Worm (Caenorhabditis elegans) whole organism, late embryonic: ENCODE measurements around the gene C33E10.10.

Source experiments
- T23F11.4 ChIP-seq: fragments of 200-800 bp; sonication (Bioruptor generic); optimal IDR thresholded peaks from 2 replicates; lab custom pipeline; 2018; ENCODE audit warnings: mild to moderate bottlenecking, missing genetic modification characterization, missing compliant biosample characterization
- ceh-24 ChIP-seq: sonication (generic microtip); optimal IDR thresholded peaks from 2 replicates; lab custom pipeline; 2016; ENCODE audit warnings: mild to moderate bottlenecking, missing genetic modification characterization, missing compliant biosample characterization
- ceh-30 ChIP-seq: fragments of 150-350 bp; optimal IDR thresholded peaks from 2 replicates; lab custom pipeline; 2014; ENCODE audit warnings: missing biosample characterization, missing genetic modification characterization
- ceh-31 ChIP-seq: sonication (generic microtip); optimal IDR thresholded peaks from 2 replicates; lab custom pipeline; 2016; ENCODE audit warnings: missing genetic modification characterization, missing compliant biosample characterization
- ceh-34 ChIP-seq: sonication (generic microtip); optimal IDR thresholded peaks from 2 replicates; lab custom pipeline; 2016; ENCODE audit warnings: mild to moderate bottlenecking, missing genetic modification characterization, missing compliant biosample characterization
- ceh-45 ChIP-seq: fragments of 200-800 bp; sonication (Bioruptor generic); IDR thresholded peaks from 2 replicates; pipeline ENCODE4 v1.3.6; 2022; ENCODE audit warnings: missing genetic modification reagents, missing genetic modification characterization, missing compliant biosample characterization
- ceh-9 ChIP-seq: sonication (generic microtip); optimal IDR thresholded peaks from 2 replicates; lab custom pipeline; 2016; ENCODE audit warnings: mild to moderate bottlenecking, missing genetic modification characterization, inconsistent platforms, missing compliant biosample characterization
- elt-2 ChIP-seq: sonication (generic microtip); optimal IDR thresholded peaks from 2 replicates; lab custom pipeline; 2016; ENCODE audit warnings: missing genetic modification reagents, missing genetic modification characterization, missing compliant biosample characterization
- elt-4 ChIP-seq: sonication (generic microtip); optimal IDR thresholded peaks from 2 replicates; lab custom pipeline; 2016; ENCODE audit warnings: missing genetic modification characterization, missing compliant biosample characterization
- eyg-1 ChIP-seq: sonication (generic microtip); optimal IDR thresholded peaks from 2 replicates; lab custom pipeline; 2016; ENCODE audit warnings: missing genotype, missing genetic modification characterization, missing compliant biosample characterization
- hlh-8 ChIP-seq: sonication (generic microtip); optimal IDR thresholded peaks from 2 replicates; lab custom pipeline; 2016; ENCODE audit warnings: missing genotype, missing genetic modification characterization, missing compliant biosample characterization
- lim-6 ChIP-seq: sonication (generic microtip); optimal IDR thresholded peaks from 2 replicates; lab custom pipeline; 2016; ENCODE audit warnings: missing genetic modification characterization, missing compliant biosample characterization
- lin-11 ChIP-seq: fragments of 200-800 bp; sonication (Bioruptor generic); optimal IDR thresholded peaks from 2 replicates; lab custom pipeline; 2018; ENCODE audit warnings: mild to moderate bottlenecking, missing genetic modification characterization, missing compliant biosample characterization
- madf-2 ChIP-seq: sonication (generic microtip); optimal IDR thresholded peaks from 2 replicates; lab custom pipeline; 2017; ENCODE audit warnings: missing genetic modification characterization, missing compliant biosample characterization
- mec-3 ChIP-seq: sonication (generic microtip); optimal IDR thresholded peaks from 2 replicates; lab custom pipeline; 2016; ENCODE audit warnings: borderline replicate concordance, missing genetic modification characterization, missing compliant biosample characterization
- npax-4 ChIP-seq: sonication (generic microtip); optimal IDR thresholded peaks from 2 replicates; lab custom pipeline; 2016; ENCODE audit warnings: missing genetic modification characterization, missing compliant biosample characterization
- odd-2 ChIP-seq: sonication (generic microtip); optimal IDR thresholded peaks from 2 replicates; lab custom pipeline; 2017; ENCODE audit warnings: antibody characterized with exemption, mild to moderate bottlenecking, missing genetic modification characterization, missing compliant biosample characterization
- pat-9 ChIP-seq: fragments of 200-800 bp; sonication (Bioruptor generic); optimal IDR thresholded peaks from 2 replicates; lab custom pipeline; 2018; ENCODE audit warnings: mild to moderate bottlenecking, missing genetic modification characterization, moderate library complexity, missing compliant biosample characterization
- pha-2 ChIP-seq: sonication (generic microtip); optimal IDR thresholded peaks from 2 replicates; lab custom pipeline; 2017; ENCODE audit warnings: mild to moderate bottlenecking, missing genetic modification characterization, missing compliant biosample characterization
- pha-4 ChIP-seq: fragments of 150-350 bp; optimal IDR thresholded peaks from 2 replicates; lab custom pipeline; 2018; ENCODE audit warnings: missing biosample characterization, missing genetic modification reagents, missing genetic modification characterization
- pqm-1 ChIP-seq: sonication (generic microtip); optimal IDR thresholded peaks from 2 replicates; lab custom pipeline; 2016; ENCODE audit warnings: missing genetic modification characterization, missing compliant biosample characterization
- sox-2 ChIP-seq: fragments of 200-800 bp; sonication (Bioruptor generic); IDR thresholded peaks from 2 replicates; pipeline ENCODE4 v1.3.6; 2022; ENCODE audit warnings: missing genetic modification reagents, missing genetic modification characterization, missing compliant biosample characterization
- sox-4 ChIP-seq: sonication (generic microtip); optimal IDR thresholded peaks from 2 replicates; lab custom pipeline; 2017; ENCODE audit warnings: mild to moderate bottlenecking, missing genetic modification characterization, inconsistent platforms, missing compliant biosample characterization
- tbx-2 ChIP-seq: sonication (generic microtip); optimal IDR thresholded peaks from 2 replicates; lab custom pipeline; 2016; ENCODE audit warnings: missing genetic modification characterization, missing compliant biosample characterization
- ttx-3 ChIP-seq: sonication (generic microtip); optimal IDR thresholded peaks from 2 replicates; lab custom pipeline; 2016; ENCODE audit warnings: missing genetic modification reagents, missing genetic modification characterization, missing compliant biosample characterization
- unc-42 ChIP-seq: sonication (generic microtip); optimal IDR thresholded peaks from 2 replicates; lab custom pipeline; 2016; ENCODE audit warnings: missing genotype, missing genetic modification characterization, missing compliant biosample characterization
- zip-5 ChIP-seq: sonication (generic microtip); optimal IDR thresholded peaks from 2 replicates; lab custom pipeline; 2016; ENCODE audit warnings: missing genetic modification characterization, missing compliant biosample characterization

The C33E10.10 gene

ce11 chrX:17294019-17294418, 7.8 kb downstream of the C33E10.10 start:
- TF ChIP-seq odd-2 (no peak), T23F11.4 (no peak), elt-4 (tag; lab: Kevin White, UChicago) (no peak), zip-5 (no peak), unc-42 (tag; lab: Kevin White, UChicago) (no peak), sox-2 (GFP tag; lab: Robert Waterston, UW) (no peak), ceh-34 (tag; lab: Kevin White, UChicago) (no peak), hlh-8 (no peak), tbx-2 (no peak)

- TF ChIP-seq ceh-9 (tag; lab: Kevin White, UChicago): no peak
- no peak for TF ChIP-seq lin-11
- no peak for TF ChIP-seq odd-2
- TF ChIP-seq ceh-31: no peak
- TF ChIP-seq npax-4: no peak
- TF ChIP-seq lim-6 (tag; lab: Kevin White, UChicago): no peak
- TF ChIP-seq sox-4 (tag; lab: Kevin White, UChicago): no peak
- no peak for TF ChIP-seq madf-2 (tag; lab: Kevin White, UChicago)
- TF ChIP-seq ttx-3: no peak
- TF ChIP-seq mec-3 (tag; lab: Kevin White, UChicago): no peak
- no peak for TF ChIP-seq pat-9 (tag; lab: Kevin White, UChicago)
- no peak for TF ChIP-seq ceh-30
- no peak for TF ChIP-seq pha-2 (tag; lab: Kevin White, UChicago)
- no peak for TF ChIP-seq eyg-1 (tag; lab: Kevin White, UChicago)
- no peak for TF ChIP-seq hlh-8
- TF ChIP-seq ceh-45 (GFP tag; lab: Robert Waterston, UW): no peak
- no peak for TF ChIP-seq ceh-24 (tag; lab: Kevin White, UChicago)
- TF ChIP-seq pha-4: no peak
These were observed 13.4 kb downstream of the C33E10.10 start for ce11 chrX:17288378-17288777.

DNA sequence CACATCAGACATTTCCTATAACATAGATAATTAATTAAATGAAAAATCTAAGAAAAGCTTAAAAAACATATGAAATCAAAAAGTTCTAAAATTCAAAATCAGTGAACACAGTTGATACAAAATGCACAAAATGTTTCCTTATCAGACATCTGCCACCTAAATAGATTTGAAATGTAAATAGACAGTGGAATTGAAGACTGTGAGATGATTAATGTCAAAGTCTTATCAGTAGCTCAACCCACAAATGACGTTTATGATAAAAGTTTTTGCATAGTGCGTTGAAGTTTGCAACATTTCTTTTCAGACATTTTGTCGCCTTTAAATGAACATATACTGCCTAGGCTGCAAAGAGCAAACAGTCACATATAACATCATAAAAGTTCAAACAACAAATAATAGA, 45.0 kb downstream of the C33E10.10 start, which contains the start of gene Y40C7B.4:
Gene Y40C7B.4, minus strand, starts transcription at position 19 of the 400 bp plus-strand sequence.
- TF ChIP-seq ceh-30 (no peak), unc-42 (tag; lab: Kevin White, UChicago) (no peak), elt-2 (tag; lab: Kevin White, UChicago) (peak; percentile 75), ceh-31 (no peak), pqm-1 (tag; lab: Kevin White, UChicago) (no peak)

DNA sequence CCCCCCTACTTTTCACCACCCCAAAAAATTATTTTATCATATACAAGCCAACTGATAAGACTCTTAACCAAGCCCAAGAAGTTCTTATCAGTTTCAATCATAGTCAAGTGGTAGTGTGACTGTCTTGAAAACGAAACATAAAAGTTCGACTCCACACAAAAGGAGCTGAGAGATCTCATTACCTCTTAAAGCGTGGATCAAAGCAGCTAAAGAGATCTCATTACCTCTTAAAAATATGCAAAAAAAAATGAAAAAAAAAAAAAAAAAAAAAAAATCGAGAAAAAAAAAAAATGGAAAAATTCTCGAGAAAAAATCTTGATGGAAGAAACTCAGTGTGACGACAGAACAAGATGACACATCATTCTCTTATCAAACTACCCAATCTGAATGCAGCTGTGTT, 46.0 kb downstream of the C33E10.10 start:
- TF ChIP-seq elt-2 (tag; lab: Kevin White, UChicago): peak; percentile 21
